Fruit fly (Drosophila melanogaster) S2 (cell line): ENCODE data around the gene CG31949.

ENCODE experiments used
- CG8478 ChIP-seq: fragments of >200 bp; optimal IDR thresholded peaks from 2 replicates; lab custom pipeline; 2018
- CTCF ChIP-seq, 2 experiments: fragments of >200 bp; optimal IDR thresholded peaks; 2 replicates each; lab custom pipeline; 2018

Gene CG31949

DNA sequence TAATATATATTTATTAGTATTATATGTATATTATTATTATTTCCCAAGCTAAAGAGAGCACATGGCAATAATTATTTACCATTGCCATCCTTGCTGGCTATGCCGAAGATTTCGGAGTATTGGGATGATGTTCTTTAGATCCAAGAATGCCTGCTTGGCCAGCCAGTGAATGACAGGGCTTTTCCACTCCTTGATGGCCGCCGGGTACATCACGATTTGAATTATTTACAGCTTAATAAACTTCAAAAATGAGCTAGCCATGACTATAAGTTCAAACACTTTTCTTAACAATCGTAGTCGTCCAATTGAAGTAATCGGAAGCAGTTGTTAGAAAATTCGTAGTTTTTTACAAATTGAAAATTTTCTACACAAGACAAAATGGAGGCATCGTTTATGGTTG, at the start of gene CG31949:
TSS of gene CG31949 (plus strand) at position 301 of the 400 bp plus-strand sequence.
- TF ChIP-seq CG8478 (lab: Kevin White, UChicago) (no peak), CTCF (optimal IDR thresholded peaks at IDR 0.05; lab: Kevin White, UChicago) (no peak)

DNA sequence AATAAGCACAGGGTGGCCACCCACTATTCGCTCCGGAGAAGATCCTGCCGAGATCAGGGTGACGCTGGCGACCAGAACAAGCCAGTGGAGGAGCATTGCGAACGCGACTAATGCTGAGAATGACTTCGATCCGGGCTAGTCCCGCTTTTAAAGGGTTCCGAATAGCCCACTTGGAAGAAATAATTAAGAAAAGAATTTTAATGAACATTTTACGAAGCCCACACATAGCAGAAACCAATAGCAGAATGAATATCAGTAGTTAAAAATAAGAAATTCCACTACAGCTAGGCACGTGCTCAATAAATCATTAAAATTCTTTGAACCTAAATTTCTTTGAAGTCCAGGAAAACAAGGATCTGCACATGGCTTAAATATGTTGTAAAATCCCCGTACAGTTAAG, 48.7 kb upstream of the CG31949 start, which contains the start of gene Ser12:
TSS of gene Ser12 (minus strand) at position 101 of the 400 bp plus-strand sequence.
- no peak for TF ChIP-seq CTCF (optimal IDR thresholded peaks at IDR 0.05; lab: Kevin White, UChicago)
- TF ChIP-seq CG8478 (lab: Kevin White, UChicago) = no peak

- TF ChIP-seq CTCF (optimal IDR thresholded peaks at IDR 0.05; lab: Kevin White, UChicago) (no peak), CG8478 (lab: Kevin White, UChicago) (no peak)
Measured at dm6 chr2L:2252241-2252640, 47.7 kb upstream of the CG31949 start, which contains the start of gene CG17239. CG17239 (minus strand) TSS chr2L:2252341.

dm6 chr2L:2252745-2253144, 47.2 kb upstream of the CG31949 start, which contains the start of gene CG17234:
CG17234 (plus strand) TSS chr2L:2253045.
- TF ChIP-seq CG8478 (lab: Kevin White, UChicago) (no peak), CTCF (optimal IDR thresholded peaks at IDR 0.05; lab: Kevin White, UChicago) (no peak)

dm6 chr2L:2254950-2255349, 45.0 kb upstream of the CG31949 start, which contains the start of gene Send1:
Send1 (minus strand) TSS chr2L:2255050.
- no peak for TF ChIP-seq CG8478 (lab: Kevin White, UChicago)
- TF ChIP-seq CTCF (optimal IDR thresholded peaks at IDR 0.05; lab: Kevin White, UChicago) = no peak

dm6 chr2L:2263142-2263541, 36.8 kb upstream of the CG31949 start, which contains the start of gene CG4270:
CG4270 (plus strand) TSS chr2L:2263442.
- TF ChIP-seq CTCF (optimal IDR thresholded peaks at IDR 0.05; lab: Kevin White, UChicago) (no peak), CG8478 (lab: Kevin White, UChicago) (no peak)

- TF ChIP-seq CTCF (optimal IDR thresholded peaks at IDR 0.05; lab: Kevin White, UChicago) (no peak), CG8478 (lab: Kevin White, UChicago) (no peak)
Measured at dm6 chr2L:2265221-2265620, 34.7 kb upstream of the CG31949 start, which contains the start of gene CG34049. CG34049 (minus strand) TSS chr2L:2265321.

- no peak for TF ChIP-seq CTCF (optimal IDR thresholded peaks at IDR 0.05; lab: Kevin White, UChicago)
- no peak for TF ChIP-seq CG8478 (lab: Kevin White, UChicago)
Measured at dm6 chr2L:2269040-2269439, 30.9 kb upstream of the CG31949 start, which contains the start of gene CG17242. CG17242 (minus strand) TSS chr2L:2269140.

dm6 chr2L:2284863-2285262, 15.0 kb upstream of the CG31949 start, which contains the start of gene CG4271:
CG4271 (plus strand) TSS chr2L:2285163.
- TF ChIP-seq CTCF (optimal IDR thresholded peaks at IDR 0.05; lab: Kevin White, UChicago) (no peak), CG8478 (lab: Kevin White, UChicago) (no peak)

dm6 chr2L:2286773-2287172, 13.1 kb upstream of the CG31949 start, which contains the start of gene CG31681:
CG31681 (minus strand) TSS chr2L:2286873.
- TF ChIP-seq CG8478 (lab: Kevin White, UChicago) (no peak), CTCF (optimal IDR thresholded peaks at IDR 0.05; lab: Kevin White, UChicago) (no peak)

DNA sequence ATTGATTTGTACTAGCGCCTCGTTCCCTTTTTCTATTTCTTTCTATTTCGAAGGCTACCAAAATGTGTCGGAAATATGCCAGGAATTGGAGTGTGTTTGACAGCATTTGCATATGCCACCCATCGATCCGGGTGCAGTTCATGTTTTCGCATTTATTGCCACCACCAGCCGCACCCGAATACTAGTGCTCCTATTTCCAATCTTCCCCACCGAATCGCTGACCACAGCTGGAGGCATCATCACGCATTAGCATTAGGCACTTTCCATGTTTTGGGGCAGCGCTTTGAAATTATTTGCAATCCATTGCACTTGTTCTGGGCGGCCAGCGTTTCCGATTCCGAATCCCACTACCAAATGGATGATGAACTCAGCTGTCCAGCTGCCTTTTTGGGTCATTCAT, 12.1 kb upstream of the CG31949 start, which contains the start of gene CG42658:
TSS of gene CG42658 (minus strand) at position 101 of the 400 bp plus-strand sequence.
- TF ChIP-seq CTCF (optimal IDR thresholded peaks at IDR 0.05; lab: Kevin White, UChicago) = no peak
- TF ChIP-seq CG8478 (lab: Kevin White, UChicago) = no peak

- no peak for TF ChIP-seq CG8478 (lab: Kevin White, UChicago)
- TF ChIP-seq CTCF (optimal IDR thresholded peaks at IDR 0.05; lab: Kevin White, UChicago) = no peak
Measured at dm6 chr2L:2289316-2289715, 10.6 kb upstream of the CG31949 start, which contains the start of gene CG17237. CG17237 (minus strand) TSS chr2L:2289416.

dm6 chr2L:2290638-2291037, 9.3 kb upstream of the CG31949 start, which contains the start of gene robl22E:
robl22E (minus strand) TSS chr2L:2290738.
- TF ChIP-seq CTCF (optimal IDR thresholded peaks at IDR 0.05; lab: Kevin White, UChicago) (no peak), CG8478 (lab: Kevin White, UChicago) (no peak)

dm6 chr2L:2307648-2308047, 7.7 kb downstream of the CG31949 start, which contains the start of gene CG16995:
CG16995 (plus strand) TSS chr2L:2307948.
- no peak for TF ChIP-seq CTCF (optimal IDR thresholded peaks at IDR 0.05; lab: Kevin White, UChicago)
- TF ChIP-seq CG8478 (lab: Kevin White, UChicago) = no peak

- TF ChIP-seq CG8478 (lab: Kevin White, UChicago) = no peak
- no peak for TF ChIP-seq CTCF (optimal IDR thresholded peaks at IDR 0.05; lab: Kevin White, UChicago)
Measured at dm6 chr2L:2311449-2311848, 11.5 kb downstream of the CG31949 start, which contains the start of gene eys. eys (plus strand) TSS chr2L:2311680.
